Fruit fly (Drosophila melanogaster): ENCODE measurements around the gene CG31937.
A peak's percentile ranks its signal among the peaks of the same experiment; 100 is the strongest.

Gene CG31937

DNA sequence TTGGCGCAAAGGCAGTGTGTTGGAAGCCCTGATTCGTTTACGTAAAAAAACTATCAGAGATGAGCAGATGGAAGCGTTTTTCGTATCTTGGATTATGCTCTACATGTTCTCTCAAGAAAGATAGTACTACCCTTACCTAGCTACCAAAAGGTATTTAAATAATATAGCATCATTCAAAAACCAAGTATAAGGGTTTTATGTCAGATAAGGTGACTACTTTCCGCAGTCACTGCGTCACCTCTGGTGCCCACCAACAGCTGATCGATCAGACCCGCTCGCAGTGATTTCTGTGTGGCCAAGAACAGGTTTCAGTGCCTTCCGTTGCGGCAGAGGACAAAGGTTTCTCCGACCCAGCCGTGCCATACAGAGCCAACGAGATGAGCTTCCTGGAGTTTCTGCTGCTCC lies at the start of gene CG31937, which contains the start of gene Eno:
TSS of gene CG31937 (plus strand) at position 281 of the 405 bp plus-strand sequence.
TSS of gene Eno (minus strand) at position 30 of the 405 bp plus-strand sequence.
- TF ChIP-seq HLH106 (tag; optimal IDR thresholded peaks at IDR 0.05) (peak; percentile 51), psq (GFP tag; optimal IDR thresholded peaks at IDR 0.05) (peak; percentile 43), OdsH (GFP tag; optimal IDR thresholded peaks at IDR 0.05) (peak; percentile 31), Mio (GFP tag; optimal IDR thresholded peaks at IDR 0.05) (no peak), Hnf4 (GFP tag; optimal IDR thresholded peaks at IDR 0.05) (peak; percentile 68), GATAd (GFP tag; optimal IDR thresholded peaks at IDR 0.05) (no peak), pan (optimal IDR thresholded peaks at IDR 0.05) (no peak), Vsx2 (GFP tag; optimal IDR thresholded peaks at IDR 0.05; ENCODE audit: partially characterized antibody) (no peak), Abd-B (GFP tag; optimal IDR thresholded peaks at IDR 0.05) (no peak), Dif (GFP tag; optimal IDR thresholded peaks at IDR 0.05; ENCODE audit: partially characterized antibody) (peak; percentile 11), CrebA (GFP tag; optimal IDR thresholded peaks at IDR 0.05; ENCODE audit: borderline replicate concordance) (no peak), dsf (GFP tag; optimal IDR thresholded peaks at IDR 0.05; ENCODE audit: borderline replicate concordance) (no peak), dl (GFP tag; optimal IDR thresholded peaks at IDR 0.05; ENCODE audit: insufficient read depth in 1 of 2, partially characterized antibody in 2 of 2) (no peak), sv (GFP tag; optimal IDR thresholded peaks at IDR 0.05) (peak; percentile 4), fru (GFP tag; optimal IDR thresholded peaks at IDR 0.05) (peak; percentile 40), foxo (GFP tag; optimal IDR thresholded peaks at IDR 0.05) (peak in 1 of 2 experiments; percentile 48), sage (GFP tag; optimal IDR thresholded peaks at IDR 0.05) (no peak), lola (GFP tag; optimal IDR thresholded peaks at IDR 0.05) (no peak), dmrt93B (GFP tag; optimal IDR thresholded peaks at IDR 0.05) (no peak), rgr (GFP tag; optimal IDR thresholded peaks at IDR 0.05) (peak; percentile 38), jim (GFP tag; optimal IDR thresholded peaks at IDR 0.05) (no peak), Myc (optimal IDR thresholded peaks at IDR 0.05) (peak; percentile 76), Jra (GFP tag; optimal IDR thresholded peaks at IDR 0.05) (no peak), N (GFP tag; optimal IDR thresholded peaks at IDR 0.05) (no peak), usp (GFP tag; optimal IDR thresholded peaks at IDR 0.05) (no peak), Rel (GFP tag; optimal IDR thresholded peaks at IDR 0.05) (no peak), Rel (tag; optimal IDR thresholded peaks at IDR 0.05) (peak; percentile 8), ey (GFP tag; optimal IDR thresholded peaks at IDR 0.05) (peak; percentile 31), brk (GFP tag; optimal IDR thresholded peaks at IDR 0.05) (no peak), Sp1 (GFP tag; optimal IDR thresholded peaks at IDR 0.05) (peak; percentile 63), tai (GFP tag; optimal IDR thresholded peaks at IDR 0.05) (no peak), Hr78 (GFP tag; optimal IDR thresholded peaks at IDR 0.05) (no peak), Dfd (GFP tag; optimal IDR thresholded peaks at IDR 0.05) (no peak), Hr83 (GFP tag; optimal IDR thresholded peaks at IDR 0.05; ENCODE audit: poor library complexity, severe bottlenecking) (no peak), woc (GFP tag; optimal IDR thresholded peaks at IDR 0.05) (peak; percentile 79), CG32264 (GFP tag; optimal IDR thresholded peaks at IDR 0.05) (no peak), br (GFP tag; optimal IDR thresholded peaks at IDR 0.05) (peak; percentile 74), h (GFP tag; optimal IDR thresholded peaks at IDR 0.05) (peak; percentile 47), CG9705 (GFP tag; optimal IDR thresholded peaks at IDR 0.05) (peak; percentile 8)

DNA sequence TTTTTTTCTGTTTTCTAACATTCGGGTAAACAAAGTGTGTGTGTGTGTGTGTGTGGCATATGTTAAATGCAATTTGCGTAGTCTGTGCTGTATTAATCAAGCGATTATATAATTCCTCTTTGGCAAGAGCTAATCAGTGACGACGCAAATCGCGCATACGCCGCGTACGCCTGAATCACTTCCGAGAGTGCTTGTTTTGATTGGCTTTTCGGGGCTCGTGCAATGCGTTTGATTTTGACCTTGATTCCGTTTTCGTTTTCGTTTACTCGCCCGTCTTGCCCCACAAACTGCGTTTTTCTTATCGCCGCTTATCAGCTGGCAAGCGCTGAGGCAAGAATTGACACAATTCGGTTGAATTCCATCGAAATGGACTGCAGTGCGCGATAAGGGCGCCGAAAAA lies 36.8 kb upstream of the CG31937 start:
- TF ChIP-seq h (GFP tag; optimal IDR thresholded peaks at IDR 0.05) (peak; percentile 82), pan (optimal IDR thresholded peaks at IDR 0.05) (no peak)

DNA sequence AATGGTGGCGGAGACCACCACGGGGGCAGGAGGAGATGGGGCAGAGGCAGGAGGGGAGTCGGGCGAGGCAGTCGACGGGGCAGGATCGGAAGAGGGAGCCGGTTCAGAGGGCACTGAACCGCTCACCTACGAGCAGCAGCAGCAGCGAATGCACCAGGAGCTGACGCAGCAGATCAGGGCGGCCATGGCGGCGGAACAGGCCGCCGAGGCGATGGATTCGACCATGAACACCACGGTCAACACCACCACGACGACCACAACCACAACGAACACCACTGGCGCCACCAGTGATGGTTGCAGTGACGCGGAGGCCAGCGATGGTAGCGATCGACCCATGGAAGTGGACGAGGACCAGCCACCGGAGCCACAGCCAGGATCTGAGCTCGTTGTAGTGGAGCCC lies 33.4 kb upstream of the CG31937 start:
- TF ChIP-seq Sp1 (GFP tag; optimal IDR thresholded peaks at IDR 0.05) (no peak), Rel (GFP tag; optimal IDR thresholded peaks at IDR 0.05) (no peak), Rel (tag; optimal IDR thresholded peaks at IDR 0.05) (no peak), Hr78 (GFP tag; optimal IDR thresholded peaks at IDR 0.05) (no peak), woc (GFP tag; optimal IDR thresholded peaks at IDR 0.05) (no peak), Hr83 (GFP tag; optimal IDR thresholded peaks at IDR 0.05; ENCODE audit: poor library complexity, severe bottlenecking) (no peak)

Data from whole organism, wandering third instar larva.